Worm (Caenorhabditis elegans): Measurements from ENCODE around the gene dyf-4.

DNA sequence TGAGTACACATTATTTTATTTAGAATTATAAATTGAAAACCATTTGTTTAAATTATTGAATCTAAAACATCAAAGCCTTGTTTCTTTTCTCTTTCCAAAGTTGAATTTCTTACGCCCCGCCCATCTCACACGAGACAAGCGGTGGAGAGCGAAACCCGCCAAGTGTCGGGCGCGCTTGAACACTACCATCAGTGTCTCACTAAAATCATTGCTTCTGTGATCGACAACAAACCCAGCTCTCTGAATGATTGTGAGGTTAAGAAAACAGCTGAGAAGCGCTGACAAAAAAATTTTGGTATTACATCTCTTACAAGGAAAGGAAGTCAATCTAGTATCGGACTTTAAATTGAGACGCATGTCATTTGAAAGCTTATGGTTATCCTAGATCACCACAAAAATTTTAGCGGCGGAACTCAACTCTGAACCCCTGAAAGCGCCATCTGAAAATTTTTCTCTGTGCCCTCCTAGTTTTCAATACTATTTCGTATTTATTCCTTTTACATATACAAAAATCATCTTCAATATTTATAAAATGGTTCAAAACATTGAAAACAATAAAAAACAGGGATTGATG, 34.4 kb downstream of the dyf-4 start:
- TF ChIP-seq lin-39 (tag; optimal IDR thresholded peaks at IDR 0.05), result peak; percentile 70
- TF ChIP-seq lin-15B (tag; optimal IDR thresholded peaks at IDR 0.05), result peak; percentile 41
- TF ChIP-seq elt-2 (tag; optimal IDR thresholded peaks at IDR 0.05), result peak; percentile 58
